Worm (Caenorhabditis elegans): ENCODE results near the gene rsr-2.
A peak's percentile ranks its signal among the peaks of the same experiment; 100 is the strongest.

Gene rsr-2

ce11 chrII:12208741-12209140, 16.4 kb upstream of the rsr-2 start:
- no peak for TF ChIP-seq unc-39 (tag; optimal IDR thresholded peaks at IDR 0.05)

DNA sequence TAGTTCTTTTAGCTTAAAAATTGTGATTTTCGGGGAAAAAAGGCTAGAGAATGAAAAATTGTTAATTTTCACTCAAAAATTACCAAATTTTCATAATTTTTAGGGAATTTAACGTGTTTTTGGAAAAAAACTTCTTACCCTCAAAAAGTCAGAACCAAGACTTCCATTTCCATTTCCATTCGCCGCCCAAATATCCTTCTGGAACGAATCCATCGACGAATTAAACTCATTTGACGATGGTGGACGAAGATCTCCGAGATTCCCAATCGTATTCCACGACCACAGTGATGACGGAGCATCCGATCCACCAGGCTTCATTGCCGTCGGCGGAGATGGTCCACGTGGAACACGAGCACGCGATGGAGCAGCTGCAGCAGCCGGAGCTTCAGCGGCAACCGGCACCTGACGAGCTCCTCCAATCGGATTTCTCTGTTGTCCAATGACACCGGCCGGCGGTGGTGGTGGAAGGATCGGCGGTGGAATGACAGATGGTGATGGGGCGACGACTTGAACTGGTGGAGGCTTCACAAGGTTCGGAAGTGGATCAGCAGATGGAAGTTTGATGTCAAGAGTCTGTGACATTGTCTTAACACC, 13.4 kb upstream of the rsr-2 start:
- TF ChIP-seq mab-5 (tag; optimal IDR thresholded peaks at IDR 0.05), result no peak
- no peak for TF ChIP-seq skn-1 (tag; optimal IDR thresholded peaks at IDR 0.05)
- no peak for TF ChIP-seq ztf-4 (tag; optimal IDR thresholded peaks at IDR 0.05)
- TF ChIP-seq elt-3 (tag; optimal IDR thresholded peaks at IDR 0.05), result no peak

DNA sequence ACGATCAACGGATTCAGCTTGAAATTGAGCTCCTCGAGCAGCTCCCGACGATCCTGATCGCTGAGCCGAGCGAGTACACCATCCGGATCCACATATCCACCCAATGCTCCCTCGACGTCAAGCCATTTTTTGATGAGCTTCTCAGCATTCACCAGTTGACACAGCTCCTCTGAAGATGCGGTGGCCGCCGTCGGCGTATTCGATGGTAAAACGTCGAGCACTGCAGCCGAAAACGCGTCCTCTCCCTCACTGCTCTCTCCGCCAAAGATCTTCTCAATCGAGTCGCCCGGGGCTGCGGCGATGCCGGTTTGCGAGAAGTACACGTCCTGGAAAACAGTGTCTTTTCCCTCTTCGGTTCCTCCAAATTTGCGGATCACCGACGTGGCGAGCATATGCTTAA, 10.6 kb upstream of the rsr-2 start:
- TF ChIP-seq mbf-1 (tag; optimal IDR thresholded peaks at IDR 0.05), result no peak
- TF ChIP-seq lin-13 (GFP tag; optimal IDR thresholded peaks at IDR 0.05), result no peak
- TF ChIP-seq fos-1 (tag; optimal IDR thresholded peaks at IDR 0.05), result no peak
- no peak for TF ChIP-seq F13H6.1 (tag; optimal IDR thresholded peaks at IDR 0.05)
- no peak for TF ChIP-seq zag-1 (tag; optimal IDR thresholded peaks at IDR 0.05)
- TF ChIP-seq alr-1 (tag; optimal IDR thresholded peaks at IDR 0.05), result no peak
- no peak for TF ChIP-seq nhr-12 (tag; optimal IDR thresholded peaks at IDR 0.05)

ce11 chrII:12222524-12222923, 2.6 kb upstream of the rsr-2 start:
- TF ChIP-seq mab-5 (tag; optimal IDR thresholded peaks at IDR 0.05), result peak; percentile 68
- TF ChIP-seq nhr-129 (tag; optimal IDR thresholded peaks at IDR 0.05), result peak; percentile 93
- TF ChIP-seq lsy-2 (tag; optimal IDR thresholded peaks at IDR 0.05), result peak; percentile 40 to 73
- peak; percentile 31 for TF ChIP-seq ceh-82 (tag; optimal IDR thresholded peaks at IDR 0.05)
- peak; percentile 72 for TF ChIP-seq unc-55 (GFP tag; optimal IDR thresholded peaks at IDR 0.05)
- TF ChIP-seq gmeb-1 (tag; optimal IDR thresholded peaks at IDR 0.05), result peak; percentile 54
- TF ChIP-seq lin-13 (GFP tag; optimal IDR thresholded peaks at IDR 0.05), result peak; percentile 79
- peak; percentile 91 for TF ChIP-seq F13H6.1 (tag; optimal IDR thresholded peaks at IDR 0.05)
- peak; percentile 62 for TF ChIP-seq blmp-1 (tag; optimal IDR thresholded peaks at IDR 0.05; ENCODE audit: insufficient read depth)
- TF ChIP-seq zag-1 (tag; optimal IDR thresholded peaks at IDR 0.05), result peak; percentile 57
- no peak for TF ChIP-seq nhr-10 (tag; optimal IDR thresholded peaks at IDR 0.05)
- no peak for TF ChIP-seq unc-39 (tag; optimal IDR thresholded peaks at IDR 0.05)
- TF ChIP-seq R02D3.7 (tag; optimal IDR thresholded peaks at IDR 0.05), result no peak
- peak; percentile 57 for TF ChIP-seq nhr-21 (tag; optimal IDR thresholded peaks at IDR 0.05)
- TF ChIP-seq peb-1 (tag; optimal IDR thresholded peaks at IDR 0.05), result no peak
- TF ChIP-seq snpc-4 (tag; optimal IDR thresholded peaks at IDR 0.05), result peak; percentile 92
- peak; percentile 77 for TF ChIP-seq sma-3 (GFP tag; optimal IDR thresholded peaks at IDR 0.05)
- peak; percentile 34 for TF ChIP-seq Y55F3AM.14 (GFP tag; optimal IDR thresholded peaks at IDR 0.05)
- TF ChIP-seq ztf-4 (tag; optimal IDR thresholded peaks at IDR 0.05), result peak; percentile 5
- no peak for TF ChIP-seq ztf-11 (tag; optimal IDR thresholded peaks at IDR 0.05)
- TF ChIP-seq nhr-6 (tag; optimal IDR thresholded peaks at IDR 0.05), result no peak
- no peak for TF ChIP-seq aly-2 (tag; optimal IDR thresholded peaks at IDR 0.05)
- TF ChIP-seq alr-1 (tag; optimal IDR thresholded peaks at IDR 0.05), result no peak
- TF ChIP-seq skn-1 (tag; optimal IDR thresholded peaks at IDR 0.05), result no peak
- TF ChIP-seq nhr-237 (tag; optimal IDR thresholded peaks at IDR 0.05), result no peak
- TF ChIP-seq elt-3 (tag; optimal IDR thresholded peaks at IDR 0.05), result no peak
- peak; percentile 42 for TF ChIP-seq sma-9 (GFP tag; optimal IDR thresholded peaks at IDR 0.05)
- no peak for TF ChIP-seq sma-9 (tag; optimal IDR thresholded peaks at IDR 0.05)
- TF ChIP-seq sem-4 (tag; optimal IDR thresholded peaks at IDR 0.05), result peak; percentile 47
- TF ChIP-seq nhr-77 (tag; optimal IDR thresholded peaks at IDR 0.05), result no peak
- no peak for TF ChIP-seq nhr-12 (tag; optimal IDR thresholded peaks at IDR 0.05)
- peak; percentile 37 for TF ChIP-seq egl-27 (tag; optimal IDR thresholded peaks at IDR 0.05)
- no peak for TF ChIP-seq dmd-4 (tag; optimal IDR thresholded peaks at IDR 0.05)
- no peak for TF ChIP-seq elt-1 (tag; optimal IDR thresholded peaks at IDR 0.05)
- no peak for TF ChIP-seq nhr-23 (tag; optimal IDR thresholded peaks at IDR 0.05)
- TF ChIP-seq mdl-1 (tag; optimal IDR thresholded peaks at IDR 0.05), result peak; percentile 53 to 57
- peak; percentile 62 for TF ChIP-seq nhr-25 (tag; optimal IDR thresholded peaks at IDR 0.05)
- no peak for TF ChIP-seq unc-62 (GFP tag; optimal IDR thresholded peaks at IDR 0.05)
- TF ChIP-seq ztf-1 (GFP tag; conservative IDR thresholded peaks at IDR 0.05), result no peak
- no peak for TF ChIP-seq ZK546.5 (tag; optimal IDR thresholded peaks at IDR 0.05)
- TF ChIP-seq crh-2 (tag; optimal IDR thresholded peaks at IDR 0.05), result peak; percentile 83
- peak; percentile 79 for TF ChIP-seq fos-1 (tag; optimal IDR thresholded peaks at IDR 0.05)
- no peak for TF ChIP-seq ama-1 (optimal IDR thresholded peaks at IDR 0.05)
- no peak for TF ChIP-seq mbf-1 (tag; optimal IDR thresholded peaks at IDR 0.05)
- peak; percentile 66 for TF ChIP-seq lin-11 (tag; optimal IDR thresholded peaks at IDR 0.05)
- TF ChIP-seq lin-39 (tag; optimal IDR thresholded peaks at IDR 0.05), result no peak
- peak; percentile 86 for TF ChIP-seq C34F6.9 (tag; optimal IDR thresholded peaks at IDR 0.05)
